Worm (Caenorhabditis elegans) whole organism, young adult: ENCODE data around the gene lelo-4.

ENCODE experiments used
- ama-1 ChIP-seq, 3 experiments: fragments of 150-350 bp in 1 of 3; sonication (generic microtip) in 2 of 3; optimal IDR thresholded peaks; 2 replicates each; lab custom pipeline; 2014 to 2018; ENCODE audit warnings: missing biosample characterization in 2 of 3, missing genetic modification characterization in 2 of 3, missing genetic modification reagents in 2 of 3
- atf-7 ChIP-seq: sonication (generic microtip); optimal IDR thresholded peaks from 2 replicates; lab custom pipeline; 2017; ENCODE audit warnings: mild to moderate bottlenecking, missing genetic modification characterization, missing compliant biosample characterization
- egl-44 ChIP-seq: fragments of 200-800 bp; sonication (Bioruptor generic); IDR thresholded peaks from 2 replicates; pipeline ENCODE4 v1.3.6; 2022; ENCODE audit warnings: missing genetic modification reagents, missing genetic modification characterization, missing compliant biosample characterization
- hmg-20 ChIP-seq: fragments of 200-800 bp; sonication (Bioruptor generic); IDR thresholded peaks from 2 replicates; pipeline ENCODE4 v1.3.6; 2022; ENCODE audit warnings: missing genetic modification reagents, missing genetic modification characterization, missing compliant biosample characterization
- rec-8 ChIP-seq, 2 experiments: sonication (generic microtip); optimal IDR thresholded peaks; 2 replicates each; lab custom pipeline; 2016; ENCODE audit warnings: mild to moderate bottlenecking in 2 of 2, missing genetic modification characterization in 2 of 2, missing genetic modification reagents in 2 of 2, missing genotype in 2 of 2, missing biosample characterization in 1 of 2, missing compliant biosample characterization in 1 of 2, moderate library complexity in 1 of 2
- rpc-1 ChIP-seq, 2 experiments: fragments of 150-350 bp in 1 of 2; sonication (generic microtip) in 1 of 2; optimal IDR thresholded peaks; 2 replicates each; lab custom pipeline; 2014 to 2018; ENCODE audit warnings: missing biosample characterization in 1 of 2, missing genetic modification characterization in 1 of 2, missing genetic modification reagents in 1 of 2, missing genotype in 1 of 2
- unc-62 ChIP-seq: fragments of 150-350 bp; optimal IDR thresholded peaks from 2 replicates; lab custom pipeline; 2014; ENCODE audit warnings: missing biosample characterization, missing genetic modification reagents, missing genetic modification characterization
- ztf-6 ChIP-seq: fragments of 200-800 bp; sonication (Bioruptor generic); IDR thresholded peaks from 2 replicates; pipeline ENCODE4 v1.3.6; 2022; ENCODE audit warnings: missing genetic modification reagents, missing genetic modification characterization, missing compliant biosample characterization

ce11 chrII:5727707-5728106 lies 13.0 kb downstream of the lelo-4 start, which contains the start of gene rab-3:
- no peak for TF ChIP-seq ama-1 (optimal IDR thresholded peaks at IDR 0.05; lab: Kevin White, UChicago)
- TF ChIP-seq ama-1 (GFP tag; optimal IDR thresholded peaks at IDR 0.05; lab: Kevin White, UChicago), result no peak
- TF ChIP-seq hmg-20 (GFP tag; lab: Robert Waterston, UW), result no peak
- TF ChIP-seq atf-7, result no peak
- no peak for TF ChIP-seq unc-62 (GFP tag; lab: Kevin White, UChicago)
- no peak for TF ChIP-seq ztf-6 (GFP tag; lab: Robert Waterston, UW)
- no peak for TF ChIP-seq rec-8 (tag; optimal IDR thresholded peaks at IDR 0.05; lab: Kevin White, UChicago)
- TF ChIP-seq egl-44 (GFP tag; lab: Robert Waterston, UW), result no peak
- no peak for TF ChIP-seq rpc-1 (optimal IDR thresholded peaks at IDR 0.05; lab: Kevin White, UChicago)
- TF ChIP-seq rpc-1 (tag; optimal IDR thresholded peaks at IDR 0.05; lab: Kevin White, UChicago), result no peak
